Worm (Caenorhabditis elegans) whole organism, mixed stage, embryonic: Measurements from ENCODE around the gene Y54G11A.3.

Experiments
- M03D4.4 ChIP-seq: sonication (generic microtip); optimal IDR thresholded peaks from 2 replicates; lab custom pipeline; 2017; ENCODE audit warnings: mild to moderate bottlenecking, missing genetic modification characterization, missing compliant biosample characterization
- bed-3 ChIP-seq: fragments of 200-800 bp; sonication (Bioruptor generic); optimal IDR thresholded peaks from 3 replicates; lab custom pipeline; 2018; ENCODE audit warnings: mild to moderate bottlenecking, missing genetic modification characterization, moderate library complexity, missing compliant biosample characterization
- blmp-1 ChIP-seq: fragments of 150-350 bp; optimal IDR thresholded peaks from 2 replicates; lab custom pipeline; 2014; ENCODE audit warnings: missing biosample characterization, missing genetic modification characterization
- ceh-43 ChIP-seq: fragments of 200-800 bp; sonication (Bioruptor generic); optimal IDR thresholded peaks from 2 replicates; lab custom pipeline; 2018; ENCODE audit warnings: mild to moderate bottlenecking, missing genetic modification characterization, moderate library complexity, missing compliant biosample characterization
- ces-1 ChIP-seq: fragments of 150-350 bp; optimal IDR thresholded peaks from 2 replicates; lab custom pipeline; 2014; ENCODE audit warnings: missing biosample characterization, missing genetic modification reagents, missing genetic modification characterization
- cnd-1 ChIP-seq: fragments of 200-800 bp; sonication (Bioruptor generic); optimal IDR thresholded peaks from 2 replicates; lab custom pipeline; 2018; ENCODE audit warnings: mild to moderate bottlenecking, missing genetic modification characterization, missing compliant biosample characterization
- flh-1 ChIP-seq: fragments of 200-800 bp; sonication (Bioruptor generic); optimal IDR thresholded peaks from 2 replicates; lab custom pipeline; 2018; ENCODE audit warnings: mild to moderate bottlenecking, missing genetic modification characterization, moderate library complexity, missing compliant biosample characterization
- ham-2 ChIP-seq: fragments of 200-800 bp; sonication (Bioruptor generic); optimal IDR thresholded peaks from 2 replicates; lab custom pipeline; 2018; ENCODE audit warnings: mild to moderate bottlenecking, missing genetic modification characterization, missing compliant biosample characterization
- hlh-1 ChIP-seq: fragments of 150-350 bp; optimal IDR thresholded peaks from 2 replicates; lab custom pipeline; 2014; ENCODE audit warnings: missing biosample characterization, missing genetic modification reagents, missing genetic modification characterization
- lin-13 ChIP-seq: fragments of 150-350 bp; optimal IDR thresholded peaks from 2 replicates; lab custom pipeline; 2014; ENCODE audit warnings: missing biosample characterization, missing genetic modification characterization
- lin-32 ChIP-seq: fragments of 200-800 bp; sonication (Bioruptor generic); optimal IDR thresholded peaks from 2 replicates; lab custom pipeline; 2018; ENCODE audit warnings: mild to moderate bottlenecking, missing genetic modification characterization, missing compliant biosample characterization
- lsy-2 ChIP-seq: fragments of 150-350 bp; optimal IDR thresholded peaks from 2 replicates; lab custom pipeline; 2014; ENCODE audit warnings: missing biosample characterization, missing genetic modification characterization
- mab-5 ChIP-seq: fragments of 150-350 bp; optimal IDR thresholded peaks from 2 replicates; lab custom pipeline; 2014; ENCODE audit warnings: missing biosample characterization, missing genetic modification characterization
- mls-2 ChIP-seq: sonication (generic microtip); optimal IDR thresholded peaks from 2 replicates; lab custom pipeline; 2016; ENCODE audit warnings: mild to moderate bottlenecking, missing genetic modification characterization, moderate library complexity, missing compliant biosample characterization
- nhr-2 ChIP-seq: fragments of 150-350 bp; optimal IDR thresholded peaks from 2 replicates; lab custom pipeline; 2014; ENCODE audit warnings: missing biosample characterization, missing genetic modification characterization
- nhr-237 ChIP-seq: fragments of 150-350 bp; optimal IDR thresholded peaks from 2 replicates; lab custom pipeline; 2014; ENCODE audit warnings: missing biosample characterization, missing genetic modification characterization
- nhr-76 ChIP-seq: sonication (generic microtip); optimal IDR thresholded peaks from 2 replicates; lab custom pipeline; 2017; ENCODE audit warnings: missing biosample characterization, missing genetic modification characterization
- pha-4 ChIP-seq: fragments of 150-350 bp; optimal IDR thresholded peaks from 2 replicates; lab custom pipeline; 2018; ENCODE audit warnings: missing biosample characterization, missing genetic modification reagents, missing genetic modification characterization
- sem-2 ChIP-seq: fragments of 200-800 bp; sonication (Bioruptor generic); optimal IDR thresholded peaks from 2 replicates; lab custom pipeline; 2018; ENCODE audit warnings: mild to moderate bottlenecking, missing genetic modification characterization, missing compliant biosample characterization
- snpc-4 ChIP-seq: fragments of 150-350 bp; optimal IDR thresholded peaks from 2 replicates; lab custom pipeline; 2014; ENCODE audit warnings: missing biosample characterization, missing genetic modification characterization
- sptf-1 ChIP-seq: sonication (generic microtip); optimal IDR thresholded peaks from 2 replicates; lab custom pipeline; 2017; ENCODE audit warnings: mild to moderate bottlenecking, missing genetic modification characterization, moderate library complexity, missing compliant biosample characterization
- tbx-8 ChIP-seq: fragments of 200-800 bp; sonication (Bioruptor generic); optimal IDR thresholded peaks from 2 replicates; lab custom pipeline; 2018; ENCODE audit warnings: mild to moderate bottlenecking, missing genetic modification characterization, moderate library complexity, missing compliant biosample characterization
- unc-120 ChIP-seq: sonication (generic microtip); optimal IDR thresholded peaks from 2 replicates; lab custom pipeline; 2017; ENCODE audit warnings: missing genetic modification characterization, missing compliant biosample characterization; ENCODE audit not compliant: poor library complexity, severe bottlenecking
- unc-39 ChIP-seq: fragments of 150-350 bp; optimal IDR thresholded peaks from 2 replicates; lab custom pipeline; 2014; ENCODE audit warnings: missing biosample characterization, missing genetic modification characterization
- zip-8 ChIP-seq: fragments of 150-350 bp; optimal IDR thresholded peaks from 2 replicates; lab custom pipeline; 2014; ENCODE audit warnings: missing biosample characterization, missing genetic modification characterization
- ztf-11 ChIP-seq: fragments of 150-350 bp; optimal IDR thresholded peaks from 2 replicates; lab custom pipeline; 2014; ENCODE audit warnings: missing biosample characterization, missing genetic modification characterization

Gene Y54G11A.3

ce11 chrII:14312182-14312581 is 35.8 kb downstream of the Y54G11A.3 start:
- TF ChIP-seq ham-2 (GFP tag; lab: Kevin White, UChicago) (no peak), ces-1 (GFP tag; lab: Kevin White, UChicago) (no peak), ceh-43 (no peak), hlh-1 (no peak), pha-4 (tag; lab: Kevin White, UChicago) (no peak), lsy-2 (tag; lab: Kevin White, UChicago) (no peak), mab-5 (tag; lab: Kevin White, UChicago) (no peak), unc-120 (tag; lab: Kevin White, UChicago) (no peak), lin-13 (tag; lab: Kevin White, UChicago) (no peak), bed-3 (GFP tag; lab: Kevin White, UChicago) (no peak), nhr-237 (tag; lab: Kevin White, UChicago) (no peak), zip-8 (tag; lab: Kevin White, UChicago) (no peak), nhr-76 (tag; lab: Kevin White, UChicago) (no peak), lin-32 (GFP tag; lab: Kevin White, UChicago) (no peak)

ce11 chrII:14318027-14318426 is 41.6 kb downstream of the Y54G11A.3 start, which contains the start of gene Y54G11A.14:
Gene Y54G11A.14, plus strand, starts transcription at chrII:14318158.
- TF ChIP-seq M03D4.4 (no peak), lin-13 (tag; lab: Kevin White, UChicago) (no peak), ceh-43 (no peak), ztf-11 (tag; lab: Kevin White, UChicago) (no peak), sem-2 (no peak), nhr-2 (no peak), tbx-8 (GFP tag; lab: Kevin White, UChicago) (no peak), nhr-237 (tag; lab: Kevin White, UChicago) (no peak), mab-5 (tag; lab: Kevin White, UChicago) (no peak), mls-2 (tag; lab: Kevin White, UChicago) (no peak), ham-2 (GFP tag; lab: Kevin White, UChicago) (no peak), unc-120 (tag; lab: Kevin White, UChicago) (no peak), blmp-1 (tag; lab: Kevin White, UChicago) (no peak), ces-1 (GFP tag; lab: Kevin White, UChicago) (no peak), sptf-1 (tag; lab: Kevin White, UChicago) (no peak), unc-39 (tag; lab: Kevin White, UChicago) (no peak), lin-32 (GFP tag; lab: Kevin White, UChicago) (no peak)

ce11 chrII:14319227-14319626 is 42.8 kb downstream of the Y54G11A.3 start:
- TF ChIP-seq cnd-1 (no peak), sptf-1 (tag; lab: Kevin White, UChicago) (no peak), unc-120 (tag; lab: Kevin White, UChicago) (no peak), mls-2 (tag; lab: Kevin White, UChicago) (peak; percentile 0), snpc-4 (no peak)

ce11 chrII:14321225-14321624 is 44.8 kb downstream of the Y54G11A.3 start:
- TF ChIP-seq ces-1 (GFP tag; lab: Kevin White, UChicago) = peak; percentile 74
- no peak for TF ChIP-seq flh-1 (GFP tag; lab: Kevin White, UChicago)
